Fruit fly (Drosophila melanogaster): ENCODE data around the gene Dyrk2.

DNA sequence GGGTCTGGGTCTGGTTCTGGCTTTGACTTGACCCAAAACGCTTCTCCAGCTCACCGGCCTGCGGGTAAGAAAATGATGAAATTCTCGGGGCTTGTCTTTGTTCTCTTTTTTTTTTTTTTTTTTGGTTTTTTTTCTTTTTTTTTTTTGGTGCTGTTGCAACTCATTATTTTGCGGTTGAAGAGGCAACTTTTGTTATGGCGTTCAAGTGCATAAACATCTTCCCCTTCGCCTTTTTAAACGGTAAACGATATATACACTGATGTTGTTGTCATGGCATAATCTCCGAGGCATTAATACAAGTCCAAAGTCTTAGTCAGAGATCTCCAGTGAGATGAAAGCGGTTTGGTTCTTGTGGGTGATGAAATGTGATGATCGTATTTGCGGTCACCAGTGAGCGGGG is 7.2 kb downstream of the Dyrk2 start:
- no peak for TF ChIP-seq toe (GFP tag; optimal IDR thresholded peaks at IDR 0.05)
- no peak for TF ChIP-seq ovo (GFP tag; optimal IDR thresholded peaks at IDR 0.05)
- TF ChIP-seq Clk (GFP tag; optimal IDR thresholded peaks at IDR 0.05), result no peak
- no peak for TF ChIP-seq cic (GFP tag; optimal IDR thresholded peaks at IDR 0.05)
- TF ChIP-seq CG1620 (GFP tag; optimal IDR thresholded peaks at IDR 0.05), result no peak
- no peak for TF ChIP-seq CG7101 (tag; optimal IDR thresholded peaks at IDR 0.05)
- TF ChIP-seq CG33017 (tag; optimal IDR thresholded peaks at IDR 0.05), result no peak
- no peak for TF ChIP-seq CG11617 (GFP tag; optimal IDR thresholded peaks at IDR 0.05)
- TF ChIP-seq cnc (optimal IDR thresholded peaks at IDR 0.05), result no peak
- no peak for TF ChIP-seq CG5204 (GFP tag; optimal IDR thresholded peaks at IDR 0.05)
- TF ChIP-seq CG7045 (GFP tag; optimal IDR thresholded peaks at IDR 0.05), result no peak
- no peak for TF ChIP-seq Mnt (GFP tag; optimal IDR thresholded peaks at IDR 0.05)
- no peak for TF ChIP-seq Hr96 (GFP tag; optimal IDR thresholded peaks at IDR 0.05)
- no peak for TF ChIP-seq kay (GFP tag; ENCODE audit: borderline replicate concordance)
